Worm (Caenorhabditis elegans) whole organism, young adult: Measurements from ENCODE around the gene B0280.11.
A peak's percentile ranks its signal among the peaks of the same experiment; 100 is the strongest.

ENCODE experiments used
- B0019.2 ChIP-seq: fragments of 200-800 bp; sonication (Bioruptor generic); conservative IDR thresholded peaks from 2 replicates; pipeline ENCODE4 v1.3.6; 2022; ENCODE audit warnings: missing genetic modification reagents, missing genetic modification characterization, missing compliant biosample characterization
- C06A6.2 ChIP-seq: fragments of 200-800 bp; sonication (Bioruptor generic); conservative IDR thresholded peaks from 2 replicates; pipeline ENCODE4 v1.3.6; 2022; ENCODE audit warnings: missing genetic modification characterization, missing compliant biosample characterization
- F23B12.7 ChIP-seq: sonication (generic microtip); optimal IDR thresholded peaks from 2 replicates; lab custom pipeline; 2017; ENCODE audit warnings: missing genetic modification characterization, mild to moderate bottlenecking, missing compliant biosample characterization, antibody characterized with exemption, moderate library complexity; ENCODE audit not compliant: insufficient read depth
- F37B4.10 ChIP-seq: fragments of 200-800 bp; sonication (Bioruptor generic); IDR thresholded peaks from 2 replicates; pipeline ENCODE4 v1.3.6; 2022; ENCODE audit warnings: missing genetic modification characterization, missing compliant biosample characterization
- F55B11.4 ChIP-seq: sonication (generic microtip); optimal IDR thresholded peaks from 2 replicates; lab custom pipeline; 2016; ENCODE audit warnings: missing compliant biosample characterization, missing genetic modification characterization, borderline replicate concordance; ENCODE audit not compliant: insufficient read depth
- K11D2.4 ChIP-seq: fragments of 200-800 bp; sonication (Bioruptor generic); IDR thresholded peaks from 2 replicates; pipeline ENCODE4 v1.3.6; 2022; ENCODE audit warnings: missing genetic modification reagents, missing genetic modification characterization, missing compliant biosample characterization
- K12H6.12 ChIP-seq: fragments of 200-800 bp; sonication (Bioruptor generic); optimal IDR thresholded peaks from 2 replicates; lab custom pipeline; 2018; ENCODE audit warnings: mild to moderate bottlenecking, missing genetic modification characterization, missing compliant biosample characterization
- Y53G8AR.9 ChIP-seq: fragments of 200-800 bp; sonication (Bioruptor generic); conservative IDR thresholded peaks from 2 replicates; pipeline ENCODE4 v1.3.6; 2022; ENCODE audit warnings: missing genetic modification reagents, missing genetic modification characterization, missing compliant biosample characterization
- Y56A3A.18 ChIP-seq: fragments of 200-800 bp; sonication (Bioruptor generic); IDR thresholded peaks from 2 replicates; pipeline ENCODE4 v1.3.6; 2022; ENCODE audit warnings: missing genetic modification reagents, missing genetic modification characterization, missing compliant biosample characterization
- ama-1 ChIP-seq, 3 experiments: fragments of 150-350 bp in 1 of 3; sonication (generic microtip) in 2 of 3; optimal IDR thresholded peaks; 2 replicates each; lab custom pipeline; 2014 to 2018; ENCODE audit warnings: missing biosample characterization in 2 of 3, missing genetic modification characterization in 2 of 3, missing genetic modification reagents in 2 of 3
- atf-7 ChIP-seq: sonication (generic microtip); optimal IDR thresholded peaks from 2 replicates; lab custom pipeline; 2017; ENCODE audit warnings: mild to moderate bottlenecking, missing genetic modification characterization, missing compliant biosample characterization
- attf-3 ChIP-seq: fragments of 200-800 bp; sonication (Bioruptor generic); conservative IDR thresholded peaks from 2 replicates; pipeline ENCODE4 v1.3.6; 2022; ENCODE audit warnings: missing genetic modification reagents, missing genetic modification characterization, missing compliant biosample characterization
- attf-5 ChIP-seq: fragments of 200-800 bp; sonication (Bioruptor generic); optimal IDR thresholded peaks from 2 replicates; lab custom pipeline; 2018; ENCODE audit warnings: mild to moderate bottlenecking, missing genetic modification characterization, missing compliant biosample characterization
- cebp-1 ChIP-seq, 2 experiments: fragments of 200-800 bp in 1 of 2; sonication (Bioruptor generic) in 1 of 2; sonication (generic microtip) in 1 of 2; IDR thresholded peaks in 1 of 2; optimal IDR thresholded peaks in 1 of 2; 2 replicates each; pipeline versions ENCODE4 v1.3.6 to Lab custom; 2017 to 2022; ENCODE audit warnings: missing compliant biosample characterization in 2 of 2, missing genetic modification characterization in 2 of 2, mild to moderate bottlenecking in 1 of 2, missing genetic modification reagents in 1 of 2, moderate library complexity in 1 of 2
- ceh-27 ChIP-seq: fragments of 200-800 bp; sonication (Bioruptor generic); optimal IDR thresholded peaks from 2 replicates; lab custom pipeline; 2018; ENCODE audit warnings: mild to moderate bottlenecking, missing genetic modification characterization, moderate library complexity, missing compliant biosample characterization
- ceh-40 ChIP-seq: fragments of 200-800 bp; sonication (Bioruptor generic); IDR thresholded peaks from 2 replicates; pipeline ENCODE4 v1.3.6; 2022; ENCODE audit warnings: missing genetic modification characterization, missing compliant biosample characterization
- ceh-58 ChIP-seq: fragments of 200-800 bp; sonication (Bioruptor generic); IDR thresholded peaks from 2 replicates; pipeline ENCODE4 v1.3.6; 2022; ENCODE audit warnings: missing genetic modification characterization, missing compliant biosample characterization
- chd-7 ChIP-seq: sonication (generic microtip); optimal IDR thresholded peaks from 2 replicates; lab custom pipeline; 2016; ENCODE audit warnings: mild to moderate bottlenecking, missing genetic modification characterization, moderate library complexity, missing compliant biosample characterization
- dox-1 ChIP-seq: fragments of 200-800 bp; sonication (Bioruptor generic); IDR thresholded peaks from 2 replicates; pipeline ENCODE4 v1.3.6; 2022; ENCODE audit warnings: missing genetic modification reagents, missing genetic modification characterization, missing compliant biosample characterization
- efl-1 ChIP-seq: fragments of 150-350 bp; optimal IDR thresholded peaks from 2 replicates; lab custom pipeline; 2014; ENCODE audit warnings: missing biosample characterization, missing genetic modification reagents, missing genetic modification characterization
- ets-4 ChIP-seq: fragments of 200-800 bp; sonication (Bioruptor generic); optimal IDR thresholded peaks from 2 replicates; lab custom pipeline; 2018; ENCODE audit warnings: mild to moderate bottlenecking, missing genetic modification characterization, missing compliant biosample characterization
- him-1 ChIP-seq: sonication (generic microtip); optimal IDR thresholded peaks from 2 replicates; lab custom pipeline; 2016; ENCODE audit warnings: missing genotype, missing genetic modification reagents, missing genetic modification characterization, missing compliant biosample characterization
- hmg-1.2 ChIP-seq: fragments of 200-800 bp; sonication (Bioruptor generic); IDR thresholded peaks from 2 replicates; pipeline ENCODE4 v1.3.6; 2022; ENCODE audit warnings: missing genetic modification reagents, missing genetic modification characterization, missing compliant biosample characterization
- let-607 ChIP-seq, 2 experiments: fragments of 200-800 bp in 1 of 2; sonication (Bioruptor generic) in 1 of 2; sonication (generic microtip) in 1 of 2; optimal IDR thresholded peaks; 2 replicates each; lab custom pipeline; 2016 to 2018; ENCODE audit warnings: mild to moderate bottlenecking in 2 of 2, missing compliant biosample characterization in 2 of 2, missing genetic modification characterization in 2 of 2, moderate library complexity in 2 of 2, missing genotype in 1 of 2
- lin-54 ChIP-seq: fragments of 200-800 bp; sonication (Bioruptor generic); optimal IDR thresholded peaks from 2 replicates; lab custom pipeline; 2018; ENCODE audit warnings: mild to moderate bottlenecking, missing genetic modification characterization, missing compliant biosample characterization
- mes-4 ChIP-seq: sonication (generic microtip); optimal IDR thresholded peaks from 2 replicates; lab custom pipeline; 2016; ENCODE audit warnings: missing genotype, missing genetic modification characterization, missing compliant biosample characterization
- nfyb-1 ChIP-seq: fragments of 200-800 bp; sonication (Bioruptor generic); IDR thresholded peaks from 2 replicates; pipeline ENCODE4 v1.3.6; 2022; ENCODE audit warnings: missing genetic modification reagents, missing genetic modification characterization, missing compliant biosample characterization
- nhr-80 ChIP-seq: sonication (generic microtip); optimal IDR thresholded peaks from 2 replicates; lab custom pipeline; 2016; ENCODE audit warnings: missing genetic modification characterization, missing compliant biosample characterization
- nhr-90 ChIP-seq: sonication (generic microtip); optimal IDR thresholded peaks from 2 replicates; lab custom pipeline; 2016; ENCODE audit warnings: missing genotype, mild to moderate bottlenecking, missing genetic modification characterization, missing compliant biosample characterization
- pha-4 ChIP-seq: fragments of 150-350 bp; sonication (generic microtip); optimal IDR thresholded peaks from 2 replicates; lab custom pipeline; 2014; ENCODE audit warnings: missing biosample characterization, missing genetic modification reagents, missing genetic modification characterization
- rcor-1 ChIP-seq: fragments of 200-800 bp; sonication (Bioruptor generic); IDR thresholded peaks from 2 replicates; pipeline ENCODE4 v1.3.6; 2022; ENCODE audit warnings: missing genetic modification reagents, missing genetic modification characterization, missing compliant biosample characterization
- sdz-38 ChIP-seq: sonication (generic microtip); optimal IDR thresholded peaks from 2 replicates; lab custom pipeline; 2016; ENCODE audit warnings: missing genotype, missing genetic modification characterization, missing compliant biosample characterization
- snpc-1.3 ChIP-seq: sonication (generic microtip); optimal IDR thresholded peaks from 2 replicates; lab custom pipeline; 2017; ENCODE audit warnings: missing genetic modification characterization, mild to moderate bottlenecking, missing compliant biosample characterization, antibody characterized with exemption, moderate library complexity, missing genotype, missing genetic modification reagents; ENCODE audit not compliant: insufficient read depth
- snpc-4 ChIP-seq, 5 experiments: fragments of 150-350 bp in 1 of 5; sonication (generic microtip) in 4 of 5; optimal IDR thresholded peaks; 2 replicates each; lab custom pipeline; 2014 to 2018; ENCODE audit warnings: missing genetic modification characterization in 5 of 5, missing biosample characterization in 3 of 5, antibody characterized with exemption in 2 of 5, mild to moderate bottlenecking in 2 of 5, missing compliant biosample characterization in 2 of 5, missing genotype in 2 of 5, moderate library complexity in 2 of 5, missing genetic modification reagents in 1 of 5
- somi-1 ChIP-seq: fragments of 200-800 bp; sonication (Bioruptor generic); optimal IDR thresholded peaks from 2 replicates; lab custom pipeline; 2018; ENCODE audit warnings: mild to moderate bottlenecking, missing genetic modification characterization, missing compliant biosample characterization
- tbx-9 ChIP-seq: sonication (generic microtip); optimal IDR thresholded peaks from 2 replicates; lab custom pipeline; 2016; ENCODE audit warnings: borderline replicate concordance, missing genetic modification characterization, inconsistent platforms, missing compliant biosample characterization
- tlf-1 ChIP-seq: fragments of 200-800 bp; sonication (Bioruptor generic); optimal IDR thresholded peaks from 2 replicates; lab custom pipeline; 2018; ENCODE audit warnings: mild to moderate bottlenecking, missing genetic modification characterization, missing compliant biosample characterization
- unc-62 ChIP-seq: fragments of 150-350 bp; optimal IDR thresholded peaks from 2 replicates; lab custom pipeline; 2014; ENCODE audit warnings: missing biosample characterization, missing genetic modification reagents, missing genetic modification characterization
- zfh-2 ChIP-seq: fragments of 200-800 bp; sonication (Bioruptor generic); conservative IDR thresholded peaks from 2 replicates; pipeline ENCODE4 v1.3.6; 2022; ENCODE audit warnings: missing genetic modification reagents, missing genetic modification characterization, missing compliant biosample characterization
- ztf-18 ChIP-seq: sonication (generic microtip); optimal IDR thresholded peaks from 2 replicates; lab custom pipeline; 2016; ENCODE audit warnings: missing genotype, mild to moderate bottlenecking, missing genetic modification characterization, missing compliant biosample characterization
- ztf-22 ChIP-seq: fragments of 200-800 bp; sonication (Bioruptor generic); optimal IDR thresholded peaks from 2 replicates; lab custom pipeline; 2018; ENCODE audit warnings: mild to moderate bottlenecking, missing genetic modification characterization, moderate library complexity, missing compliant biosample characterization
- ztf-25 ChIP-seq: fragments of 200-800 bp; sonication (Bioruptor generic); IDR thresholded peaks from 2 replicates; pipeline ENCODE4 v1.3.6; 2022; ENCODE audit warnings: missing genetic modification reagents, missing genetic modification characterization, missing compliant biosample characterization

B0280.11 gene

DNA sequence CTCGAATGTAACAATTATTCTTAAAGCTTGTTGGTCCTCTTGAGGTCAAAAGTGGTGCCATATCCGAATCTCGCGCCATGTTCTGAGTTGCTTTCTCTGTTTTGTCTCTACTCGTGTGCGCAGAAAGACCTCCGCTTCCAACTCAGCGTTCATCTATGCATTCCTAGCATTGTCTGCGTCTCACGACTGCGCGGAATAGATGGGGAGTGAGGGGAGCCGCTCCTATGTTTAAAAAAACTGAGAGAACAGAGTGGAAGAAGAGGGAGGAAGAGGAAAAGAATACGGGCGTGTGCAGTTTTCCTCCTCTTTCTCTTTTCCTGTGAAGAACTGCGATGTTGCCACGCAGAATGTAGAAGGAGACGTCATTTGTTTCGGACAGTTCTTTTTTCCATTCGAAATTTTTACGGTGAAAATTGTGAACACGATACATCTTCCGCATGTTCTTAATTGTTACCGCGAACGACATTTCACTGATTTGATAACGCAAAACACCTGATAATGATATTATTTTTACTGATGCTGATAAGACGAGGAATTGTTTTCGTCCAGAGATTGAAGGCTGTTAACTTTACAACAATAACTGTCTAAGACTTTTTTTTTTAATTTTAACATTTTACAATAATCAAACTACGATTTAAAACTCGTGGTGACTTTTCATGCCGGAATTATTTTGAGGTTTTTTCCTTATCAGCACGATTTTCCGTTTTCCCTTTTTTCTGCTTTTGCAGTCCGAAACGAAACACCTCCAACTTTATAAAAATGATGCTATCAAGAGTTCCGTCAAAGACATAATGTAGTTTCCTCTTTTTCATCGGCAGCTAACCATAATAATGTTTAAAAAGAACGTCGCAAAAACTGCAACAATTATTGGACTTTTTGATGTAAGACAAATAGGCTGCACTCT lies 28.8 kb upstream of the B0280.11 start:
- TF ChIP-seq attf-3 (GFP tag; lab: Robert Waterston, UW) (no peak), ceh-27 (peak; percentile 36), nfyb-1 (GFP tag; lab: Robert Waterston, UW) (0 out of 2 replicates have a peak, but pooled peaks have one; percentile 11), somi-1 (GFP tag; lab: Kevin White, UChicago) (peak; percentile 4), ets-4 (GFP tag; lab: Kevin White, UChicago) (no peak), rcor-1 (no peak), ztf-22 (GFP tag; lab: Kevin White, UChicago) (no peak), lin-54 (no peak), attf-5 (GFP tag; lab: Kevin White, UChicago) (peak; percentile 47), unc-62 (GFP tag; lab: Kevin White, UChicago) (peak; percentile 2), cebp-1 (GFP tag; IDR thresholded peaks at IDR 0.05; lab: Robert Waterston, UW) (no peak), cebp-1 (tag; optimal IDR thresholded peaks at IDR 0.05; lab: Kevin White, UChicago) (peak; percentile 49), dox-1 (GFP tag; lab: Robert Waterston, UW) (no peak), mes-4 (tag; lab: Kevin White, UChicago) (no peak), nhr-80 (tag; lab: Kevin White, UChicago) (peak; percentile 83), pha-4 (no peak), ceh-40 (no peak), C06A6.2 (no peak), F37B4.10 (no peak), Y53G8AR.9 (GFP tag; lab: Robert Waterston, UW) (no peak), B0019.2 (GFP tag; lab: Robert Waterston, UW) (no peak), sdz-38 (tag; lab: Kevin White, UChicago) (no peak), K12H6.12 (tag; lab: Kevin White, UChicago) (peak; percentile 43), ceh-58 (GFP tag; lab: Robert Waterston, UW) (no peak), hmg-1.2 (peak; percentile 39; the same call in 1 of the 2 replicates), K11D2.4 (GFP tag; lab: Robert Waterston, UW) (no peak), him-1 (tag; lab: Kevin White, UChicago) (no peak), let-607 (tag; optimal IDR thresholded peaks at IDR 0.05; lab: Kevin White, UChicago) (peak; percentile 96 to 97), zfh-2 (GFP tag; lab: Robert Waterston, UW) (peak; percentile 78), chd-7 (tag; lab: Kevin White, UChicago) (peak; percentile 47), tbx-9 (tag; lab: Kevin White, UChicago) (no peak), tlf-1 (GFP tag; lab: Kevin White, UChicago) (no peak)

- TF ChIP-seq atf-7 (tag; lab: Kevin White, UChicago) (peak; percentile 42), F23B12.7 (peak; percentile 28), lin-54 (peak; percentile 61), ets-4 (GFP tag; lab: Kevin White, UChicago) (peak; percentile 87), nhr-90 (tag; lab: Kevin White, UChicago) (peak; percentile 1), snpc-1.3 (tag; lab: Kevin White, UChicago) (no peak), nfyb-1 (GFP tag; lab: Robert Waterston, UW) (0 out of 2 replicates have a peak, but pooled peaks have one; percentile 55), Y56A3A.18 (no peak), pha-4 (peak; percentile 73), ama-1 (optimal IDR thresholded peaks at IDR 0.05; lab: Kevin White, UChicago) (no peak), ama-1 (GFP tag; optimal IDR thresholded peaks at IDR 0.05; lab: Kevin White, UChicago) (no peak), ztf-25 (no peak), cebp-1 (GFP tag; IDR thresholded peaks at IDR 0.05; lab: Robert Waterston, UW) (peak; percentile 97), cebp-1 (tag; optimal IDR thresholded peaks at IDR 0.05; lab: Kevin White, UChicago) (peak; percentile 99), tlf-1 (GFP tag; lab: Kevin White, UChicago) (no peak), attf-3 (GFP tag; lab: Robert Waterston, UW) (no peak), ztf-18 (tag; lab: Kevin White, UChicago) (peak; percentile 54), attf-5 (GFP tag; lab: Kevin White, UChicago) (peak; percentile 92), ztf-22 (GFP tag; lab: Kevin White, UChicago) (peak; percentile 28), zfh-2 (GFP tag; lab: Robert Waterston, UW) (no peak), snpc-4 (GFP tag; optimal IDR thresholded peaks at IDR 0.05; lab: Kevin White, UChicago) (no peak), snpc-4 (tag; optimal IDR thresholded peaks at IDR 0.05; lab: Kevin White, UChicago) (peak in 2 of 4 experiments; percentile 21 to 76), efl-1 (GFP tag; lab: Kevin White, UChicago) (peak; percentile 1), F37B4.10 (no peak), F55B11.4 (tag; lab: Kevin White, UChicago) (no peak)
These were observed 27.7 kb upstream of the B0280.11 start for ce11 chrIII:7165816-7166229.
